Fruit fly (Drosophila melanogaster) whole organism, embryonic: ENCODE results near the gene E2f2.

ENCODE experiments used
- Asciz ChIP-seq: fragments of 200-800 bp; sonication (Bioruptor generic); optimal IDR thresholded peaks from 2 replicates; lab custom pipeline; 2017; ENCODE audit warnings: missing biosample characterization, mild to moderate bottlenecking, missing genetic modification characterization, missing genetic modification reagents
- Bgb ChIP-seq: fragments of 200-800 bp; sonication (Bioruptor generic); IDR thresholded peaks from 2 replicates; pipeline ENCODE4 v1.3.6; 2022; ENCODE audit warnings: missing biosample characterization, missing genetic modification characterization; ENCODE audit not compliant: partially characterized antibody
- CG10147 ChIP-seq: fragments of 200-800 bp; sonication (Bioruptor generic); optimal IDR thresholded peaks from 2 replicates; lab custom pipeline; 2019; ENCODE audit warnings: missing biosample characterization, mild to moderate bottlenecking, missing genetic modification characterization, moderate library complexity
- CG10267 ChIP-seq: fragments of 200-800 bp; sonication (Bioruptor generic); optimal IDR thresholded peaks from 2 replicates; lab custom pipeline; 2018; ENCODE audit warnings: missing biosample characterization, mild to moderate bottlenecking, missing genetic modification characterization, moderate library complexity
- CG10431 ChIP-seq: fragments of 200-800 bp; sonication (Bioruptor generic); optimal IDR thresholded peaks from 3 replicates; lab custom pipeline; 2018; ENCODE audit warnings: missing biosample characterization, mild to moderate bottlenecking, missing genetic modification characterization
- CG10979 ChIP-seq: fragments of 200-800 bp; sonication (Bioruptor generic); optimal IDR thresholded peaks from 2 replicates; lab custom pipeline; 2018; ENCODE audit warnings: missing biosample characterization, mild to moderate bottlenecking, missing genetic modification characterization, moderate library complexity
- CG11695 ChIP-seq: fragments of 200-800 bp; sonication (Bioruptor generic); IDR thresholded peaks from 3 replicates; pipeline ENCODE4 v1.3.6; 2022; ENCODE audit warnings: missing biosample characterization, missing genetic modification characterization
- CG12155 ChIP-seq: fragments of 200-800 bp; sonication (Bioruptor generic); optimal IDR thresholded peaks from 3 replicates; lab custom pipeline; 2016; ENCODE audit warnings: missing biosample characterization, missing genetic modification characterization
- CG12391 ChIP-seq: fragments of 200-800 bp; sonication (Bioruptor generic); optimal IDR thresholded peaks from 3 replicates; lab custom pipeline; 2018; ENCODE audit warnings: missing biosample characterization, mild to moderate bottlenecking, missing genetic modification characterization, moderate library complexity
- CG12769 ChIP-seq: fragments of 200-800 bp; sonication (Bioruptor generic); optimal IDR thresholded peaks from 2 replicates; lab custom pipeline; 2019; ENCODE audit warnings: missing biosample characterization, mild to moderate bottlenecking, missing genetic modification characterization, moderate library complexity
- CG15514 ChIP-seq: fragments of 200-800 bp; sonication (Bioruptor generic); optimal IDR thresholded peaks from 3 replicates; lab custom pipeline; 2017; ENCODE audit warnings: missing biosample characterization, missing genetic modification characterization, mild to moderate bottlenecking, moderate library complexity, missing genetic modification reagents
- CG15601 ChIP-seq: fragments of 200-800 bp; sonication (Bioruptor generic); optimal IDR thresholded peaks from 3 replicates; lab custom pipeline; 2019; ENCODE audit warnings: missing biosample characterization, mild to moderate bottlenecking, missing genetic modification characterization, moderate library complexity
- CG1603 ChIP-seq: fragments of 200-800 bp; sonication (Bioruptor generic); optimal IDR thresholded peaks from 2 replicates; lab custom pipeline; 2019; ENCODE audit warnings: missing biosample characterization, mild to moderate bottlenecking, missing genetic modification characterization, moderate library complexity
- CG18619 ChIP-seq: fragments of 200-800 bp; sonication (Bioruptor generic); optimal IDR thresholded peaks from 3 replicates; lab custom pipeline; 2017; ENCODE audit warnings: missing biosample characterization, mild to moderate bottlenecking, missing genetic modification characterization
- CG30020 ChIP-seq: fragments of 200-800 bp; optimal IDR thresholded peaks from 2 replicates; lab custom pipeline; 2019; ENCODE audit warnings: missing biosample characterization, mild to moderate bottlenecking, missing genetic modification characterization, moderate library complexity
- CG34224 ChIP-seq: fragments of 200-800 bp; sonication (Bioruptor generic); IDR thresholded peaks from 3 replicates; pipeline ENCODE4 v1.3.6; 2022; ENCODE audit warnings: missing biosample characterization, missing genetic modification characterization; ENCODE audit not compliant: partially characterized antibody
- CG3838 ChIP-seq: fragments of 200-800 bp; sonication (Bioruptor generic); optimal IDR thresholded peaks from 3 replicates; lab custom pipeline; 2016; ENCODE audit warnings: missing biosample characterization, missing genetic modification characterization
- CG3995 ChIP-seq: fragments of 200-800 bp; sonication (Bioruptor generic); optimal IDR thresholded peaks from 3 replicates; lab custom pipeline; 2016; ENCODE audit warnings: missing biosample characterization, missing genetic modification characterization
- CG4424 ChIP-seq: fragments of 200-800 bp; sonication (Bioruptor generic); optimal IDR thresholded peaks from 3 replicates; lab custom pipeline; 2016; ENCODE audit warnings: missing biosample characterization, missing genetic modification characterization
- CG6254 ChIP-seq: fragments of 200-800 bp; sonication (Bioruptor generic); optimal IDR thresholded peaks from 3 replicates; lab custom pipeline; 2017; ENCODE audit warnings: mild to moderate bottlenecking, missing biosample characterization, missing genetic modification reagents, missing genetic modification characterization
- CG7786 ChIP-seq: fragments of 200-800 bp; sonication (Bioruptor generic); optimal IDR thresholded peaks from 2 replicates; lab custom pipeline; 2016; ENCODE audit warnings: missing biosample characterization, missing genetic modification characterization
- CG7928 ChIP-seq: fragments of 200-800 bp; sonication (Bioruptor generic); optimal IDR thresholded peaks from 2 replicates; lab custom pipeline; 2017; ENCODE audit warnings: missing biosample characterization, mild to moderate bottlenecking, missing genetic modification characterization
- CG9817 ChIP-seq: fragments of 200-800 bp; sonication (Bioruptor generic); optimal IDR thresholded peaks from 2 replicates; lab custom pipeline; 2018; ENCODE audit warnings: missing biosample characterization, mild to moderate bottlenecking, missing genetic modification characterization, moderate library complexity
- Dp ChIP-seq: fragments of 200-800 bp; sonication (Bioruptor generic); optimal IDR thresholded peaks from 2 replicates; lab custom pipeline; 2018; ENCODE audit warnings: missing biosample characterization, mild to moderate bottlenecking, missing genetic modification characterization, moderate library complexity
- Dref ChIP-seq: fragments of 200-800 bp; sonication (Bioruptor generic); IDR thresholded peaks from 2 replicates; pipeline ENCODE4 v1.3.6; 2022; ENCODE audit warnings: missing biosample characterization, missing genetic modification characterization
- Ets97D ChIP-seq: fragments of 200-800 bp; sonication (Bioruptor generic); optimal IDR thresholded peaks from 3 replicates; lab custom pipeline; 2016; ENCODE audit warnings: missing biosample characterization, missing genetic modification characterization
- HmgD ChIP-seq: fragments of 200-800 bp; sonication (Bioruptor generic); optimal IDR thresholded peaks from 3 replicates; lab custom pipeline; 2016; ENCODE audit warnings: missing biosample characterization, missing genetic modification characterization
- HmgZ ChIP-seq: fragments of 200-800 bp; sonication (Bioruptor generic); optimal IDR thresholded peaks from 2 replicates; lab custom pipeline; 2018; ENCODE audit warnings: missing biosample characterization, mild to moderate bottlenecking, missing genetic modification characterization
- Hmx ChIP-seq: fragments of 200-800 bp; sonication (Bioruptor generic); optimal IDR thresholded peaks from 2 replicates; lab custom pipeline; 2016; ENCODE audit warnings: missing biosample characterization, missing genetic modification characterization
- Hr3 ChIP-seq: fragments of 200-800 bp; sonication (Bioruptor generic); optimal IDR thresholded peaks from 3 replicates; lab custom pipeline; 2016; ENCODE audit warnings: missing biosample characterization, missing genetic modification characterization
- Myb ChIP-seq: fragments of 200-800 bp; sonication (Bioruptor generic); optimal IDR thresholded peaks from 2 replicates; lab custom pipeline; 2016; ENCODE audit warnings: missing biosample characterization, missing genetic modification characterization
- Ptx1 ChIP-seq: fragments of 200-800 bp; sonication (Bioruptor generic); IDR thresholded peaks from 2 replicates; pipeline ENCODE4 v1.3.6; 2022; ENCODE audit warnings: missing biosample characterization, missing genetic modification characterization
- Scr ChIP-seq: fragments of 200-800 bp; sonication (Bioruptor generic); IDR thresholded peaks from 2 replicates; pipeline ENCODE4 v1.3.6; 2022; ENCODE audit warnings: missing biosample characterization, missing genetic modification characterization; ENCODE audit not compliant: partially characterized antibody
- Sry-δ ChIP-seq: fragments of 200-800 bp; sonication (Bioruptor generic); optimal IDR thresholded peaks from 2 replicates; lab custom pipeline; 2016; ENCODE audit warnings: missing biosample characterization, missing genetic modification characterization
- br ChIP-seq: fragments of >200 bp; optimal IDR thresholded peaks from 2 replicates; lab custom pipeline; 2017
- cad ChIP-seq: fragments of >200 bp; optimal IDR thresholded peaks from 2 replicates; lab custom pipeline; 2017; ENCODE audit warnings: missing biosample characterization, missing genetic modification characterization
- cas ChIP-seq: fragments of 200-800 bp; sonication (Bioruptor generic); IDR thresholded peaks from 2 replicates; pipeline ENCODE4 v1.3.6; 2022; ENCODE audit warnings: missing biosample characterization, missing genetic modification characterization
- cg ChIP-seq: fragments of 200-800 bp; sonication (Bioruptor generic); optimal IDR thresholded peaks from 3 replicates; lab custom pipeline; 2019; ENCODE audit warnings: missing biosample characterization, mild to moderate bottlenecking, missing genetic modification characterization, moderate library complexity
- chif ChIP-seq, 2 experiments: fragments of 200-800 bp; sonication (Bioruptor generic); optimal IDR thresholded peaks; 3 replicates each; lab custom pipeline; 2016; ENCODE audit warnings: missing biosample characterization in 2 of 2, missing genetic modification characterization in 2 of 2
- crp ChIP-seq, 2 experiments: fragments of 200-800 bp; sonication (Bioruptor generic); optimal IDR thresholded peaks; 2 replicates in 1 of 2; 3 replicates in 1 of 2; lab custom pipeline; 2017; ENCODE audit warnings: missing biosample characterization in 2 of 2, missing genetic modification characterization in 2 of 2, mild to moderate bottlenecking in 1 of 2, moderate library complexity in 1 of 2
- cwo ChIP-seq: fragments of 200-800 bp; sonication (Bioruptor generic); optimal IDR thresholded peaks from 3 replicates; lab custom pipeline; 2017; ENCODE audit warnings: missing biosample characterization, missing genetic modification characterization, mild to moderate bottlenecking, moderate library complexity, missing genetic modification reagents
- gsb ChIP-seq: fragments of 200-800 bp; sonication (Bioruptor generic); IDR thresholded peaks from 2 replicates; pipeline ENCODE4 v1.3.6; 2022; ENCODE audit warnings: missing biosample characterization, missing genetic modification characterization
- hbn ChIP-seq: fragments of 200-800 bp; sonication (Bioruptor generic); IDR thresholded peaks from 2 replicates; pipeline ENCODE4 v1.3.6; 2022; ENCODE audit warnings: missing biosample characterization, missing genetic modification characterization; ENCODE audit not compliant: partially characterized antibody
- ind ChIP-seq: fragments of 200-800 bp; sonication (Bioruptor generic); optimal IDR thresholded peaks from 3 replicates; lab custom pipeline; 2016; ENCODE audit warnings: missing biosample characterization, missing genetic modification characterization
- jigr1 ChIP-seq: fragments of 200-800 bp; sonication (Bioruptor generic); IDR thresholded peaks from 3 replicates; pipeline ENCODE4 v1.3.6; 2022; ENCODE audit warnings: missing biosample characterization, missing genetic modification characterization
- prd ChIP-seq, 3 experiments: fragments of >200 bp in 2 of 3; fragments of 200-800 bp in 1 of 3; sonication (Bioruptor generic) in 1 of 3; optimal IDR thresholded peaks in 2 of 3; IDR thresholded peaks in 1 of 3; 2 replicates in 2 of 3; 3 replicates in 1 of 3; pipeline versions ENCODE4 v1.3.6 to Lab custom; 2017 to 2022; ENCODE audit warnings: missing biosample characterization in 1 of 3, missing genetic modification characterization in 1 of 3
- shn ChIP-seq: fragments of 200-800 bp; sonication (Bioruptor generic); optimal IDR thresholded peaks from 3 replicates; lab custom pipeline; 2016; ENCODE audit warnings: missing biosample characterization, missing genetic modification characterization
- sna ChIP-seq: fragments of 200-800 bp; sonication (Bioruptor generic); IDR thresholded peaks from 2 replicates; pipeline ENCODE4 v1.3.6; 2022; ENCODE audit warnings: missing biosample characterization, missing genetic modification characterization; ENCODE audit not compliant: partially characterized antibody
- tup ChIP-seq: fragments of 200-800 bp; sonication (Bioruptor generic); optimal IDR thresholded peaks from 2 replicates; lab custom pipeline; 2016; ENCODE audit warnings: missing biosample characterization, mild to moderate bottlenecking, missing genetic modification characterization, moderate library complexity

The E2f2 gene

DNA sequence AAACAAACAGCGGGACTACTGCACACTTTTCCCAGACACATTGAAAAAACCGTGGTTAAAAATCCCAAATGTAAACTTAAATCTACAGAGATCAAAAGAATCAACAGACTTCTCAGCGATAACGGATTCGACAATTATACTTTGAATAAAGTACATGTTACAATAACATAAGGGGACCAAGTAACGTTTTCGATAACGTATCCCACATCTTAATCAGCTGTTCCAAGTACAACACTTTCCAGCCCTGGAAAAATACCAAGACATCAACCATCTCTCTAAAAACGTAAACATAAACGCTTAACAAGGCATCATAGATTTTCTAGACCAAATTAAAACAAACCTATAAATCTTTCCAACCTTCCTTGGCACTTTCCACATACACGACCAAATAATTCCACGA lies 2.7 kb downstream of the E2f2 start (continued):
- TF ChIP-seq br (lab: Kevin White, UChicago) (no peak), Ptx1 (GFP tag; lab: Robert Waterston, UW) (no peak), Sry-δ (GFP tag; lab: Kevin White, UChicago) (peak; percentile 42), CG18619 (GFP tag; lab: Kevin White, UChicago) (no peak), shn (GFP tag; lab: Kevin White, UChicago) (no peak), cwo (GFP tag; lab: Kevin White, UChicago) (no peak), hbn (GFP tag; lab: Robert Waterston, UW) (peak; percentile 18; the same call in 1 of the 2 replicates), CG6254 (no peak), CG10267 (peak; percentile 23), ind (GFP tag; lab: Kevin White, UChicago) (no peak), CG12155 (no peak), Scr (peak; percentile 16; the same call in 1 of the 2 replicates), Ets97D (peak; percentile 27), crp (GFP tag; optimal IDR thresholded peaks at IDR 0.05; lab: Kevin White, UChicago) (peak; percentile 43 to 95), CG11695 (GFP tag; lab: Robert Waterston, UW) (no peak), sna (GFP tag; lab: Robert Waterston, UW) (0 out of 2 replicates have a peak, but pooled peaks have one; percentile 16), CG7928 (GFP tag; lab: Kevin White, UChicago) (peak; percentile 94), CG4424 (no peak), Hr3 (GFP tag; lab: Kevin White, UChicago) (no peak), HmgD (GFP tag; lab: Kevin White, UChicago) (no peak), gsb (GFP tag; lab: Robert Waterston, UW) (no peak), CG12769 (peak; percentile 14), prd (optimal IDR thresholded peaks at IDR 0.05; lab: Kevin White, UChicago) (no peak), prd (GFP tag; IDR thresholded peaks at IDR 0.05; lab: Robert Waterston, UW) (no peak), CG3995 (GFP tag; lab: Kevin White, UChicago) (peak; percentile 94), CG12391 (tag; lab: Kevin White, UChicago) (no peak), CG15601 (tag; lab: Kevin White, UChicago) (peak; percentile 14), CG30020 (peak; percentile 26), cad (GFP tag; lab: Kevin White, UChicago) (no peak), Myb (GFP tag; lab: Kevin White, UChicago) (peak; percentile 78), chif (GFP tag; optimal IDR thresholded peaks at IDR 0.05; lab: Kevin White, UChicago) (no peak), tup (GFP tag; lab: Kevin White, UChicago) (no peak), Hmx (no peak), CG9817 (tag; lab: Kevin White, UChicago) (no peak), CG7786 (no peak), CG34224 (GFP tag; lab: Robert Waterston, UW) (no peak), CG10147 (GFP tag; lab: Kevin White, UChicago) (no peak), CG3838 (GFP tag; lab: Kevin White, UChicago) (no peak), cg (GFP tag; lab: Kevin White, UChicago) (no peak), HmgZ (peak; percentile 45), Bgb (peak; percentile 37; the same call in 1 of the 2 replicates), cas (GFP tag; lab: Robert Waterston, UW) (no peak), CG10979 (peak; percentile 27), Dp (GFP tag; lab: Kevin White, UChicago) (peak; percentile 41), CG15514 (peak; percentile 41), Dref (GFP tag; lab: Robert Waterston, UW) (peak; percentile 52), CG1603 (tag; lab: Kevin White, UChicago) (peak; percentile 43), jigr1 (GFP tag; lab: Robert Waterston, UW) (no peak), Asciz (no peak), CG10431 (GFP tag; lab: Kevin White, UChicago) (peak; percentile 96)
